Worm (Caenorhabditis elegans) whole organism, L2 larva: ENCODE measurements around the gene him-8.

ENCODE experiments used
- egl-27 ChIP-seq: sonication (generic microtip); optimal IDR thresholded peaks from 3 replicates; lab custom pipeline; 2017; ENCODE audit warnings: missing biosample characterization, missing genetic modification reagents, missing genetic modification characterization
- lsy-2 ChIP-seq, 2 experiments: fragments of 150-350 bp in 1 of 2; sonication (generic microtip) in 1 of 2; optimal IDR thresholded peaks; 2 replicates each; lab custom pipeline; 2014 to 2017; ENCODE audit warnings: missing biosample characterization in 2 of 2, missing genetic modification characterization in 2 of 2
- mdl-1 ChIP-seq, 2 experiments: fragments of 150-350 bp in 1 of 2; sonication (generic microtip) in 1 of 2; optimal IDR thresholded peaks; 2 replicates each; lab custom pipeline; 2017; ENCODE audit warnings: missing biosample characterization in 2 of 2, missing genetic modification characterization in 2 of 2
- nhr-11 ChIP-seq: fragments of 150-350 bp; optimal IDR thresholded peaks from 2 replicates; lab custom pipeline; 2014; ENCODE audit warnings: missing biosample characterization, missing genetic modification characterization
- nhr-25 ChIP-seq: fragments of 150-350 bp; sonication (generic microtip); optimal IDR thresholded peaks from 3 replicates; lab custom pipeline; 2014; ENCODE audit warnings: missing biosample characterization, missing genetic modification characterization
- nhr-77 ChIP-seq: fragments of 150-350 bp; optimal IDR thresholded peaks from 2 replicates; lab custom pipeline; 2014; ENCODE audit warnings: missing biosample characterization, missing genetic modification characterization
- unc-62 ChIP-seq: fragments of 150-350 bp; optimal IDR thresholded peaks from 2 replicates; lab custom pipeline; 2014; ENCODE audit warnings: missing biosample characterization, missing genetic modification reagents, missing genetic modification characterization

- TF ChIP-seq lsy-2 (tag; optimal IDR thresholded peaks at IDR 0.05; lab: Kevin White, UChicago) (no peak), unc-62 (GFP tag; lab: Kevin White, UChicago) (no peak), mdl-1 (tag; optimal IDR thresholded peaks at IDR 0.05; lab: Kevin White, UChicago) (no peak), egl-27 (no peak), nhr-25 (tag; lab: Kevin White, UChicago) (no peak), nhr-11 (tag; lab: Kevin White, UChicago) (no peak), nhr-77 (tag; lab: Kevin White, UChicago) (no peak)
Measured at ce11 chrIV:10554947-10555346, 6.8 kb upstream of the him-8 start, which contains the start of gene zim-2.
